Worm (Caenorhabditis elegans): ENCODE data around the gene frpr-18.

Gene frpr-18

DNA sequence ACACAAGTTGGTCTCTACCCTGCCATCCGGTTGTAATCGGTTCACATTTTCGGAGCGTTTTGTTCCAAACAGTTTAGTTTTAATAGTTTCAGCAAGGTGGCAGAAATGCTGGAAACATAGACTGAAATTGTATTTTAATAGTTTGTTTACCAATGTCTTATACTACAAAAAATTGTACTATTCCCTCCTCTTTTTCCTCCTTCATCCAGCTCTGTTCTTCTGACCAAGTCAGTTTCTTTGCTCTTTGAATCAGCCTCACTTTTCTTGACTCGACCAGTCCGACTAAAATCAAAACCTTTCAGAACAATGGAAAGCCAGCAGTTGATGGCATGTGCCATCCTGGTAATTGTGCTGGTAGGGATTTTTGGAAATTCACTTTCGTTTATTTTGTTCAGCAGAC is at the start of gene frpr-18:
TSS of gene frpr-18 (plus strand) at position 301 of the 400 bp plus-strand sequence.
- TF ChIP-seq daf-8 (GFP tag; IDR thresholded peaks at IDR 0.05): no peak
- TF ChIP-seq tra-1 (GFP tag; IDR thresholded peaks at IDR 0.05): no peak
- TF ChIP-seq mep-1 (tag; optimal IDR thresholded peaks at IDR 0.05): no peak
- TF ChIP-seq D1046.2 (GFP tag; IDR thresholded peaks at IDR 0.05): no peak
- TF ChIP-seq F49E8.2 (tag; optimal IDR thresholded peaks at IDR 0.05; ENCODE audit: borderline replicate concordance): no peak
- TF ChIP-seq snpc-4 (tag; optimal IDR thresholded peaks at IDR 0.05): no peak
- TF ChIP-seq ceh-44 (GFP tag; IDR thresholded peaks at IDR 0.05): no peak
- no peak for TF ChIP-seq F26F4.8 (GFP tag; conservative IDR thresholded peaks at IDR 0.05)
- TF ChIP-seq dmd-6 (GFP tag; IDR thresholded peaks at IDR 0.05): no peak
- no peak for TF ChIP-seq zfp-3 (GFP tag; conservative IDR thresholded peaks at IDR 0.05)
- TF ChIP-seq mdl-1 (tag; optimal IDR thresholded peaks at IDR 0.05): no peak
- no peak for TF ChIP-seq F37D6.2 (tag; optimal IDR thresholded peaks at IDR 0.05)
- TF ChIP-seq ztf-11 (tag; optimal IDR thresholded peaks at IDR 0.05): no peak
- TF ChIP-seq nhr-6 (tag; optimal IDR thresholded peaks at IDR 0.05): no peak
- no peak for TF ChIP-seq nhr-41 (GFP tag; IDR thresholded peaks at IDR 0.05)
- no peak for TF ChIP-seq mes-2 (tag; optimal IDR thresholded peaks at IDR 0.05; ENCODE audit: poor library complexity, severe bottlenecking)
- TF ChIP-seq snpc-1.2 (GFP tag; IDR thresholded peaks at IDR 0.05): no peak

DNA sequence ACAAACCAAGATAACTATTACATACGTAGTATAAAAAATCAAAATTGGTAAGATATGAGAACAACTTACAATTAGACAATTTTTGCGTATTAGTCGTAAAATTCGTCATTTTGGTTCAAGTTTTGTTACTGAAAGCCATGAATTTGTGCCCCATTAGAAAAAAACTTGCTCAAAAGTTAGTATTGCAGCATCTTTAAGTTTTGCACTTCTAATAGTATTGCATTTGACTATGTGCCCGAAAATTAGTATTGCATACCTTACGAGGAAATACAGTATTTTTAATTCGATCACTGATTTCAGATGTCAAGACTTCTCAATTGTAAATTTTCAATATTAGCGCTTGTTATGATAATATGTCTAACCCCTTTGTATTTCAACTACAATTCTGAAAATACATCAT is 48.6 kb upstream of the frpr-18 start, which contains the start of gene T15B7.8:
TSS of gene T15B7.8 (plus strand) at position 301 of the 400 bp plus-strand sequence.
- TF ChIP-seq mxl-2 (GFP tag; conservative IDR thresholded peaks at IDR 0.05): no peak
- no peak for TF ChIP-seq F49E8.2 (tag; optimal IDR thresholded peaks at IDR 0.05; ENCODE audit: borderline replicate concordance)
- TF ChIP-seq nhr-11 (tag; optimal IDR thresholded peaks at IDR 0.05): no peak
- no peak for TF ChIP-seq daf-12 (tag; optimal IDR thresholded peaks at IDR 0.05)
- TF ChIP-seq skn-1 (tag; optimal IDR thresholded peaks at IDR 0.05): no peak
- no peak for TF ChIP-seq mdl-1 (tag; optimal IDR thresholded peaks at IDR 0.05)
- no peak for TF ChIP-seq Y75B8A.6 (GFP tag; IDR thresholded peaks at IDR 0.05)
- no peak for TF ChIP-seq Y48G9A.11 (GFP tag; IDR thresholded peaks at IDR 0.05)
- TF ChIP-seq lin-38 (GFP tag; IDR thresholded peaks at IDR 0.05): no peak
- TF ChIP-seq lin-39 (tag; optimal IDR thresholded peaks at IDR 0.05): no peak
- no peak for TF ChIP-seq daf-19 (GFP tag; conservative IDR thresholded peaks at IDR 0.05)
- no peak for TF ChIP-seq hlh-11 (tag; optimal IDR thresholded peaks at IDR 0.05)
- TF ChIP-seq dmd-8 (GFP tag; IDR thresholded peaks at IDR 0.05): no peak
- TF ChIP-seq lim-7 (GFP tag; IDR thresholded peaks at IDR 0.05): no peak

DNA sequence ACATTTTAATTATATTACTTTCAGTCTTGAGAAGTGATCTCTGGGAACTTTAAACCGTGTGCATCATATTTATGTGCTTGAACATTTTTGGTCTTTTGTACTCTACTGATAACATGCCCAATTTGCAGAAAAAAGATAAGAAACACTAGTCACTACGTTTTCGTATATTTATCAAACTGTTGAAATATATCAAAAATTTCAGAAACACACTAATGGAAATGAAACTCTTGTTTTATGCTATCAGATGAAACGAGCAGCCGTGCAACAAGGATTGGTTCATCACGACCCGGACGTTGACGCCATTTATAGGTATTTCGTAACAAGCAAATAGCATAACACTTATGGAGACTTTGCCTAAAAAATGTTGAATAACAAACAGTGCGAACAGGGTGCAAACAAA is 46.7 kb upstream of the frpr-18 start:
- TF ChIP-seq dmd-6 (GFP tag; IDR thresholded peaks at IDR 0.05): peak; percentile 93
- TF ChIP-seq nhr-28 (tag; optimal IDR thresholded peaks at IDR 0.05): peak; percentile 87
- no peak for TF ChIP-seq dmd-9 (GFP tag; IDR thresholded peaks at IDR 0.05)
- TF ChIP-seq unc-62 (GFP tag; optimal IDR thresholded peaks at IDR 0.05 in 1 of 2): peak in 1 of 2 experiments; percentile 81
- TF ChIP-seq unc-62 (tag; optimal IDR thresholded peaks at IDR 0.05): no peak
- TF ChIP-seq T20F7.1 (GFP tag; optimal IDR thresholded peaks at IDR 0.05): peak; percentile 4
- peak; percentile 93 for TF ChIP-seq pqm-1 (tag; optimal IDR thresholded peaks at IDR 0.05)
- TF ChIP-seq nhr-77 (tag; optimal IDR thresholded peaks at IDR 0.05): peak; percentile 58
- no peak for TF ChIP-seq nhr-41 (GFP tag; IDR thresholded peaks at IDR 0.05)
- no peak for TF ChIP-seq saeg-2 (GFP tag; IDR thresholded peaks at IDR 0.05)

DNA sequence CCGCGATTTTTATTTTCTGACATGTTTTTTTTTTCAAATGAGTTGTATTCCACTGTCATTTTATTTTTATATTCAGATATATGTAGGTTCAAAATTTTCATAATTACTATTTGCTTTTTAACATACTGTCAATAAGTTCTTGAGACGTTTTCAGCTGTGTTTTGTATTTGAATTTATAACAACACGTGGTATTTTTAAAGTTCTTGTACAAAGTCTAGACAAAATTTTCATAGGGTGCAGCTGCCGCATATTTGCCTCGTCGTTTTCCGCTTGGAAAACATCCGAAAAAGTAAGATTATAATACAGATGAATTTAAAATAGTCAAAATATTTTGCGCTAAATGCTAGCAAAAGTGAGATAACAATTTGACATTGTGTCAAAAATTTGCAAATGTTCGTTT is 41.3 kb upstream of the frpr-18 start, which contains the start of gene dmsr-15:
TSS of gene dmsr-15 (minus strand) at position 101 of the 400 bp plus-strand sequence.
- TF ChIP-seq lim-7 (GFP tag; IDR thresholded peaks at IDR 0.05) (no peak), spr-1 (tag; optimal IDR thresholded peaks at IDR 0.05) (no peak), skn-1 (tag; optimal IDR thresholded peaks at IDR 0.05) (no peak), D1046.2 (GFP tag; IDR thresholded peaks at IDR 0.05) (no peak), egl-43 (GFP tag; IDR thresholded peaks at IDR 0.05) (no peak), nhr-237 (tag; optimal IDR thresholded peaks at IDR 0.05) (no peak), saeg-2 (GFP tag; IDR thresholded peaks at IDR 0.05) (no peak), php-3 (GFP tag; IDR thresholded peaks at IDR 0.05) (no peak), zfp-3 (GFP tag; conservative IDR thresholded peaks at IDR 0.05) (no peak), hlh-11 (tag; optimal IDR thresholded peaks at IDR 0.05) (no peak), unc-62 (GFP tag; optimal IDR thresholded peaks at IDR 0.05 in 1 of 2) (no peak), unc-62 (tag; optimal IDR thresholded peaks at IDR 0.05) (no peak), mxl-3 (GFP tag; optimal IDR thresholded peaks at IDR 0.05) (no peak), Y48G9A.11 (GFP tag; IDR thresholded peaks at IDR 0.05) (no peak), mdt-29 (GFP tag; IDR thresholded peaks at IDR 0.05) (no peak), egl-27 (tag; optimal IDR thresholded peaks at IDR 0.05) (no peak), dpl-1 (GFP tag; optimal IDR thresholded peaks at IDR 0.05) (no peak), R02D3.7 (tag; optimal IDR thresholded peaks at IDR 0.05) (no peak), lin-13 (GFP tag; optimal IDR thresholded peaks at IDR 0.05) (no peak)

All from whole organism, L4 larva.